Worm (Caenorhabditis elegans) whole organism, L4/young adult: ENCODE results near the gene F13D12.10.

ENCODE experiments used
- W03F9.2 ChIP-seq: fragments of 150-350 bp; optimal IDR thresholded peaks from 2 replicates; lab custom pipeline; 2014; ENCODE audit warnings: missing biosample characterization, missing genetic modification characterization
- him-1 ChIP-seq: sonication (generic microtip); optimal IDR thresholded peaks from 2 replicates; lab custom pipeline; 2016; ENCODE audit warnings: missing genotype, missing genetic modification reagents, missing genetic modification characterization, missing compliant biosample characterization

DNA sequence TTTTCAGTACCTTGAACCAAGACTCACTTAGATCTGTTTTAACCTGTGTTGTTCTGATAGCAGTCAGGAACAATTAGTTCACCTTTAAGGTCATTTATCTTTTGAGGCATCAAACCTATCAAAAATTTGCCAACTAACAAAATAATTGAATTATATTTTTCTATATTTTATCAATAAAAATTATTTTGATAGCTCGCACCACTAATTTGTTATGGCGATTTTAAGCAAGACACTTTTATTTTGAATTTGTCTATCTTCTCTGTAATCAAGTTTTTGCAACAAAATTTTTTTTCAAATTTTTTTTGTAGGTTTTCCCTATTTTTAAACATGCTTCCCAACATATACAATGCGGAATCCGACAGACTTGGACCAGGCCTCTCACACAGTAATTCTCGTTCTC, 25.0 kb upstream of the F13D12.10 start, which contains the start of gene kel-1:
- TF ChIP-seq him-1 (tag; lab: Kevin White, UChicago): no peak
- TF ChIP-seq W03F9.2 (tag; lab: Kevin White, UChicago): no peak
